Worm (Caenorhabditis elegans): ENCODE measurements around the gene K01A11.1.
A peak's percentile ranks its signal among the peaks of the same experiment; 100 is the strongest.

K01A11.1 gene

DNA sequence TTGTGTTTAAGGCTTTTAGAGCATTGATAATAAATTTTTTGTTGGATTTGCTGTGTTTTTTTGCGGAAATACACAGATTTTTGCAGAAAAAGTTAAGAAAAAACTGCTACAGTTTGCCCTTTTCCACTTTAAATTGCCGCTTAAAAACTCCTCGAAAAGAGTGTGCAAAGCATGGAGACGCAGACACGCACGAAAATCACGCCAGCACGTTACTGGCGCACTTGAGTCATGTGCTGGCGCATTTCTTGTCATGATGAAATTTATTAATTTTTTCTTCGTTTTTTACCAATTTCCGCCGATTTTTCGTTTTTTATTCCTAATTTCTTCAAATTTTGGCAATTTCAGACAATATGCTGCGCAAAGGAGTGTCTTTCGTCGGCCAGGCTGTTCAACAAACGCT, 28.8 kb upstream of the K01A11.1 start, which contains the start of gene C34C12.8 (continued):
- TF ChIP-seq T20F7.1 (GFP tag; optimal IDR thresholded peaks at IDR 0.05), result peak; percentile 83
- TF ChIP-seq egl-43 (GFP tag; IDR thresholded peaks at IDR 0.05), result peak; percentile 84
- TF ChIP-seq Y75B8A.6 (GFP tag; IDR thresholded peaks at IDR 0.05), result no peak
- TF ChIP-seq pqm-1 (tag; optimal IDR thresholded peaks at IDR 0.05), result no peak
- TF ChIP-seq tra-1 (GFP tag; IDR thresholded peaks at IDR 0.05), result peak; percentile 92
- peak; percentile 88 for TF ChIP-seq saeg-2 (GFP tag; IDR thresholded peaks at IDR 0.05)
- TF ChIP-seq nhr-6 (tag; optimal IDR thresholded peaks at IDR 0.05), result peak; percentile 94
- peak; percentile 91 for TF ChIP-seq rbr-2 (tag; optimal IDR thresholded peaks at IDR 0.05)
- TF ChIP-seq Y105C5A.15 (GFP tag; IDR thresholded peaks at IDR 0.05), result no peak
- peak; percentile 97 for TF ChIP-seq aha-1 (tag)
- TF ChIP-seq ceh-20 (GFP tag; IDR thresholded peaks at IDR 0.05), result peak; percentile 92
- TF ChIP-seq unc-62 (GFP tag; optimal IDR thresholded peaks at IDR 0.05 in 1 of 2), result peak in 1 of 2 experiments; percentile 98
- no peak for TF ChIP-seq unc-62 (tag; optimal IDR thresholded peaks at IDR 0.05)
- TF ChIP-seq lsy-2 (tag; optimal IDR thresholded peaks at IDR 0.05), result peak; percentile 72 to 97
- peak; percentile 76 for TF ChIP-seq zag-1 (tag; optimal IDR thresholded peaks at IDR 0.05)
- no peak for TF ChIP-seq skn-1 (tag; optimal IDR thresholded peaks at IDR 0.05)
- TF ChIP-seq unc-130 (GFP tag; optimal IDR thresholded peaks at IDR 0.05), result peak; percentile 29
- TF ChIP-seq F10B5.3 (tag; optimal IDR thresholded peaks at IDR 0.05), result peak; percentile 86
- peak; percentile 92 for TF ChIP-seq nhr-42 (GFP tag; IDR thresholded peaks at IDR 0.05)
- TF ChIP-seq aly-2 (tag; optimal IDR thresholded peaks at IDR 0.05), result no peak
- peak; percentile 85 for TF ChIP-seq hlh-30 (tag; optimal IDR thresholded peaks at IDR 0.05; ENCODE audit: insufficient read depth)
- peak; percentile 64 for TF ChIP-seq snpc-1.2 (GFP tag; IDR thresholded peaks at IDR 0.05)

DNA sequence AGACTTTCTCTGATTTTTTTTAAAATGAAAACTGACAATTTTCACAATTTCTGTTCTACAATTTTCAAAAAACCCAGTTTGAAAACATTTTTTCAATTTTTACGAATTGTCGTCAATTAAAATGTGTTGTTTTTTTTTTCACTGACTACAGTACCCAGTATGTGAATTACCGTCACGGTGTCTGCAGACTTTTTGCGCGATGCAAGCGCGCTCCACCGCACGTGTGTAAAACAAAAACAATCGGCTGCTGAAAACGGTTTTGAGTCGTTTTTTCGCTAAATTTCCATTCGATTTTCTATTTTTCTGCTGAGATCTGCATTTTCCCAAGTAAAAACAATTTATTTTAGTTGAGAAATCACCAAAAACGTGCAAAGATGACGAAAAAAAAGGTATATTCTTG, 24.9 kb upstream of the K01A11.1 start:
- TF ChIP-seq Y48G9A.11 (GFP tag; IDR thresholded peaks at IDR 0.05) (peak; percentile 83), zag-1 (tag; optimal IDR thresholded peaks at IDR 0.05) (peak; percentile 26), nhr-28 (tag; optimal IDR thresholded peaks at IDR 0.05) (peak; percentile 96), nhr-77 (tag; optimal IDR thresholded peaks at IDR 0.05) (peak; percentile 99), mdl-1 (tag; optimal IDR thresholded peaks at IDR 0.05) (peak; percentile 57 to 89), aha-1 (tag) (peak; percentile 98), lim-7 (GFP tag; IDR thresholded peaks at IDR 0.05) (no peak), T20F7.1 (GFP tag; optimal IDR thresholded peaks at IDR 0.05) (peak; percentile 95), T26A8.4 (GFP tag; IDR thresholded peaks at IDR 0.05) (peak; percentile 98), skn-1 (tag; optimal IDR thresholded peaks at IDR 0.05) (no peak), madf-9 (GFP tag; conservative IDR thresholded peaks at IDR 0.05) (peak; percentile 98), nhr-237 (tag; optimal IDR thresholded peaks at IDR 0.05) (peak; percentile 73), R02D3.7 (tag; optimal IDR thresholded peaks at IDR 0.05) (peak; percentile 7), vab-7 (GFP tag; IDR thresholded peaks at IDR 0.05) (peak; percentile 87), nhr-10 (tag; optimal IDR thresholded peaks at IDR 0.05) (peak; percentile 63), zfp-2 (tag; optimal IDR thresholded peaks at IDR 0.05) (peak; percentile 91), fkh-10 (GFP tag; optimal IDR thresholded peaks at IDR 0.05) (peak; percentile 96), attf-4 (tag; optimal IDR thresholded peaks at IDR 0.05) (no peak), daf-16 (GFP tag; optimal IDR thresholded peaks at IDR 0.05) (peak; percentile 52 to 90), daf-16 (tag; optimal IDR thresholded peaks at IDR 0.05) (peak; percentile 94), tra-1 (GFP tag; IDR thresholded peaks at IDR 0.05) (peak; percentile 95), daf-19 (GFP tag; conservative IDR thresholded peaks at IDR 0.05) (no peak), nhr-11 (tag; optimal IDR thresholded peaks at IDR 0.05) (peak; percentile 97), nhr-48 (tag; optimal IDR thresholded peaks at IDR 0.05) (peak; percentile 89), ceh-44 (GFP tag; IDR thresholded peaks at IDR 0.05) (peak; percentile 53; the same call in 1 of the 2 replicates), dmd-9 (GFP tag; IDR thresholded peaks at IDR 0.05) (peak; percentile 97), daf-12 (tag; optimal IDR thresholded peaks at IDR 0.05) (no peak), hlh-30 (tag; optimal IDR thresholded peaks at IDR 0.05; ENCODE audit: insufficient read depth) (peak; percentile 95), ceh-32 (tag; optimal IDR thresholded peaks at IDR 0.05; ENCODE audit: poor library complexity) (no peak), lin-1 (GFP tag; IDR thresholded peaks at IDR 0.05) (peak; percentile 91), F44E2.7 (GFP tag; IDR thresholded peaks at IDR 0.05) (no peak), egl-27 (tag; optimal IDR thresholded peaks at IDR 0.05) (no peak), F49E8.2 (tag; optimal IDR thresholded peaks at IDR 0.05; ENCODE audit: borderline replicate concordance) (peak; percentile 8), zip-2 (tag; optimal IDR thresholded peaks at IDR 0.05) (peak; percentile 89), nhr-41 (GFP tag; IDR thresholded peaks at IDR 0.05) (0 out of 2 replicates have a peak, but pooled peaks have one; percentile 15), nhr-76 (tag; optimal IDR thresholded peaks at IDR 0.05) (peak; percentile 68)

Measured in whole organism, L4 larva.